Worm (Caenorhabditis elegans): ENCODE results near the gene F35G12.12.

DNA sequence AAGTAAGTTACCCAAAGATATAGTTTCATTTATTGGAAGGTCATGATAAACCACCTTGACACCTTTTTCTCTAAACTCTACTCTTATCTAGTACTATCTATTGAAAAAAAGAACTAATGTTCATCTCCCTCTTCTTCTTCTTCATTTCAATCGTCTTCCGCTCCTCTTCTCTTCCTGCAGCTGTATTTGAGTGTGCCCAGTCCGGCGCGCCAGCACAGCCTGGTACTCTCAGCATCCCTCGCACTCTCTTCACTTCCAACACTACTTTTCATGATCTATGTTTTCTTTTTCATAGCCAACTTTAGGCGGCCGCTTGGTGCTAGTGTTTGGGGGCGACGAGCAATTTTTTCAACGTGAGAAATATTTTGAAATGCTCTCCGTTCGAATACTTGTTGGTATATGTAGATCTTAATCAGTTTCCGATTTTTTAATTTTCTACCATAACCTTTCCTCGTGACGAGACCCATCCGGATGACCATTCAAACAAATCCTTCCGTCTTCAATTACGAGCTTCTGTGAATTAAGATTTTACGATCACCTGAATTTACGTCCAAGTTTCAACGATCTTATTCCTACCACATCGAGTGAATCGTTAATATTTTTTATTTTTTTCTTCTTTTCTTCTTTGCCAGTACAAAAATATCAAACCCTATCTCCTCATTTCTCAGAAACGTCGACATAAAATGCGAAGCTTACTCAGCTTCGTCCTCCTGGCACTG is 19.4 kb upstream of the F35G12.12 start, which contains the start of gene pan-1:
- no peak for TF ChIP-seq nhr-28 (tag; optimal IDR thresholded peaks at IDR 0.05)
- no peak for TF ChIP-seq nhr-2 (tag; optimal IDR thresholded peaks at IDR 0.05)
- TF ChIP-seq lsy-2 (tag; optimal IDR thresholded peaks at IDR 0.05), result no peak

All from whole organism, mixed stage, embryonic.